Fruit fly (Drosophila melanogaster) whole organism, embryonic: ENCODE results near the gene Gpdh3.

ENCODE experiments used
- BEAF-32 ChIP-seq: fragments of 200-800 bp; sonication (Bioruptor generic); optimal IDR thresholded peaks from 3 replicates; lab custom pipeline; 2017; ENCODE audit warnings: missing biosample characterization, missing genetic modification characterization, mild to moderate bottlenecking, moderate library complexity, missing genetic modification reagents
- CG13123 ChIP-seq: fragments of 200-800 bp; sonication (Bioruptor generic); optimal IDR thresholded peaks from 2 replicates; lab custom pipeline; 2016; ENCODE audit warnings: missing biosample characterization, missing genetic modification characterization
- CG1529 ChIP-seq: fragments of 200-800 bp; sonication (Bioruptor generic); optimal IDR thresholded peaks from 3 replicates; lab custom pipeline; 2018; ENCODE audit warnings: missing biosample characterization, missing genetic modification characterization
- CG1603 ChIP-seq: fragments of 200-800 bp; sonication (Bioruptor generic); optimal IDR thresholded peaks from 2 replicates; lab custom pipeline; 2019; ENCODE audit warnings: missing biosample characterization, mild to moderate bottlenecking, missing genetic modification characterization, moderate library complexity
- CG16779 ChIP-seq: fragments of 200-800 bp; sonication (Bioruptor generic); IDR thresholded peaks from 2 replicates; pipeline ENCODE4 v1.3.6; 2022; ENCODE audit warnings: missing biosample characterization, missing genetic modification characterization
- CG16863 ChIP-seq: fragments of 200-800 bp; sonication (Bioruptor generic); optimal IDR thresholded peaks from 3 replicates; lab custom pipeline; 2016; ENCODE audit warnings: missing biosample characterization, missing genetic modification characterization
- CG2678 ChIP-seq: fragments of 200-800 bp; sonication (Bioruptor generic); optimal IDR thresholded peaks from 3 replicates; lab custom pipeline; 2019; ENCODE audit warnings: missing biosample characterization, mild to moderate bottlenecking, missing genetic modification characterization, moderate library complexity
- CG3163 ChIP-seq: fragments of 200-800 bp; sonication (Bioruptor generic); optimal IDR thresholded peaks from 3 replicates; lab custom pipeline; 2016; ENCODE audit warnings: missing biosample characterization, missing genetic modification characterization
- CG3281 ChIP-seq: fragments of 200-800 bp; sonication (Bioruptor generic); optimal IDR thresholded peaks from 3 replicates; lab custom pipeline; 2017; ENCODE audit warnings: missing biosample characterization, mild to moderate bottlenecking, missing genetic modification characterization
- CG42726 ChIP-seq: fragments of 200-800 bp; sonication (Bioruptor generic); IDR thresholded peaks from 2 replicates; pipeline ENCODE4 v1.3.6; 2022; ENCODE audit warnings: missing biosample characterization, missing genetic modification characterization; ENCODE audit not compliant: partially characterized antibody
- CG6765 ChIP-seq: fragments of 200-800 bp; sonication (Bioruptor generic); optimal IDR thresholded peaks from 3 replicates; lab custom pipeline; 2017; ENCODE audit warnings: missing biosample characterization, mild to moderate bottlenecking, missing genetic modification characterization
- CG7928 ChIP-seq: fragments of 200-800 bp; sonication (Bioruptor generic); optimal IDR thresholded peaks from 2 replicates; lab custom pipeline; 2017; ENCODE audit warnings: missing biosample characterization, mild to moderate bottlenecking, missing genetic modification characterization
- CG7963 ChIP-seq: fragments of 200-800 bp; sonication (Bioruptor generic); IDR thresholded peaks from 3 replicates; pipeline ENCODE4 v1.3.6; 2022; ENCODE audit warnings: missing biosample characterization, missing genetic modification characterization; ENCODE audit not compliant: partially characterized antibody
- CG9215 ChIP-seq: fragments of 200-800 bp; sonication (Bioruptor generic); IDR thresholded peaks from 2 replicates; pipeline ENCODE4 v1.3.6; 2022; ENCODE audit warnings: missing biosample characterization, missing genetic modification characterization
- Dfd ChIP-seq, 2 experiments: fragments of >200 bp; optimal IDR thresholded peaks; 2 replicates each; lab custom pipeline; 2017; ENCODE audit warnings: missing biosample characterization in 2 of 2, missing genetic modification characterization in 2 of 2
- ERR ChIP-seq: fragments of 200-800 bp; sonication (Bioruptor generic); optimal IDR thresholded peaks from 2 replicates; lab custom pipeline; 2016; ENCODE audit warnings: missing biosample characterization, missing genetic modification characterization
- Hr3 ChIP-seq: fragments of 200-800 bp; sonication (Bioruptor generic); optimal IDR thresholded peaks from 3 replicates; lab custom pipeline; 2016; ENCODE audit warnings: missing biosample characterization, missing genetic modification characterization
- MTF-1 ChIP-seq: fragments of 200-800 bp; sonication (Bioruptor generic); optimal IDR thresholded peaks from 2 replicates; lab custom pipeline; 2018; ENCODE audit warnings: missing biosample characterization, mild to moderate bottlenecking, missing genetic modification characterization, borderline replicate concordance
- Meics ChIP-seq: fragments of 200-800 bp; sonication (Bioruptor generic); optimal IDR thresholded peaks from 2 replicates; lab custom pipeline; 2017; ENCODE audit warnings: missing biosample characterization, mild to moderate bottlenecking, missing genetic modification characterization
- NC2β ChIP-seq: fragments of 200-800 bp; sonication (Bioruptor generic); optimal IDR thresholded peaks from 2 replicates; lab custom pipeline; 2016; ENCODE audit warnings: missing biosample characterization, missing genetic modification characterization
- Oaz ChIP-seq: fragments of 200-800 bp; sonication (Bioruptor generic); IDR thresholded peaks from 2 replicates; pipeline ENCODE4 v1.3.6; 2022; ENCODE audit warnings: missing biosample characterization, missing genetic modification characterization
- Ravus ChIP-seq: fragments of 200-800 bp; sonication (Bioruptor generic); IDR thresholded peaks from 2 replicates; pipeline ENCODE4 v1.3.6; 2022; ENCODE audit warnings: missing biosample characterization, missing genetic modification characterization
- Rfx ChIP-seq: fragments of 200-800 bp; sonication (Bioruptor generic); IDR thresholded peaks from 2 replicates; pipeline ENCODE4 v1.3.6; 2022; ENCODE audit warnings: missing biosample characterization, missing genetic modification characterization
- Spps ChIP-seq: fragments of 200-800 bp; sonication (Bioruptor generic); optimal IDR thresholded peaks from 2 replicates; lab custom pipeline; 2018; ENCODE audit warnings: missing biosample characterization, mild to moderate bottlenecking, missing genetic modification characterization
- Sry-δ ChIP-seq: fragments of 200-800 bp; sonication (Bioruptor generic); optimal IDR thresholded peaks from 2 replicates; lab custom pipeline; 2016; ENCODE audit warnings: missing biosample characterization, missing genetic modification characterization
- al ChIP-seq: fragments of 200-800 bp; sonication (Bioruptor generic); IDR thresholded peaks from 2 replicates; pipeline ENCODE4 v1.3.6; 2022; ENCODE audit warnings: missing biosample characterization, missing genetic modification characterization
- bigmax ChIP-seq: fragments of 200-800 bp; sonication (Bioruptor generic); optimal IDR thresholded peaks from 2 replicates; lab custom pipeline; 2018; ENCODE audit warnings: missing biosample characterization, mild to moderate bottlenecking, missing genetic modification characterization
- croc ChIP-seq: fragments of 200-800 bp; sonication (Bioruptor generic); conservative IDR thresholded peaks from 3 replicates; pipeline ENCODE4 v1.3.6; 2022; ENCODE audit warnings: missing biosample characterization, missing genetic modification characterization
- dm ChIP-seq: fragments of 200-800 bp; sonication (Bioruptor generic); optimal IDR thresholded peaks from 3 replicates; lab custom pipeline; 2016; ENCODE audit warnings: missing biosample characterization, missing genetic modification characterization
- fu2 ChIP-seq: fragments of 200-800 bp; sonication (Bioruptor generic); optimal IDR thresholded peaks from 2 replicates; lab custom pipeline; 2016; ENCODE audit warnings: missing biosample characterization, missing genetic modification characterization
- grau ChIP-seq: fragments of 200-800 bp; optimal IDR thresholded peaks from 3 replicates; lab custom pipeline; 2019; ENCODE audit warnings: missing biosample characterization, mild to moderate bottlenecking, missing genetic modification characterization, moderate library complexity
- grn ChIP-seq: fragments of 200-800 bp; sonication (Bioruptor generic); optimal IDR thresholded peaks from 3 replicates; lab custom pipeline; 2017; ENCODE audit warnings: missing biosample characterization, missing genetic modification characterization
- gro ChIP-seq: fragments of 200-800 bp; sonication (Bioruptor generic); optimal IDR thresholded peaks from 2 replicates; lab custom pipeline; 2016; ENCODE audit warnings: missing biosample characterization, missing genetic modification characterization
- knrl ChIP-seq: fragments of 200-800 bp; sonication (Bioruptor generic); IDR thresholded peaks from 3 replicates; pipeline ENCODE4 v1.3.6; 2022; ENCODE audit warnings: missing biosample characterization, missing genetic modification characterization; ENCODE audit not compliant: partially characterized antibody
- nerfin-2 ChIP-seq: fragments of 200-800 bp; sonication (Bioruptor generic); IDR thresholded peaks from 2 replicates; pipeline ENCODE4 v1.3.6; 2022; ENCODE audit warnings: missing biosample characterization, missing genetic modification characterization; ENCODE audit not compliant: partially characterized antibody
- nom ChIP-seq: fragments of 200-800 bp; sonication (Bioruptor generic); optimal IDR thresholded peaks from 2 replicates; lab custom pipeline; 2017; ENCODE audit warnings: missing biosample characterization, missing genetic modification characterization, mild to moderate bottlenecking, moderate library complexity, missing genetic modification reagents
- odd ChIP-seq: fragments of 200-800 bp; sonication (Bioruptor generic); optimal IDR thresholded peaks from 2 replicates; lab custom pipeline; 2017; ENCODE audit warnings: missing biosample characterization, mild to moderate bottlenecking, missing genetic modification characterization
- pfk ChIP-seq: fragments of 200-800 bp; sonication (Bioruptor generic); optimal IDR thresholded peaks from 2 replicates; lab custom pipeline; 2018; ENCODE audit warnings: missing biosample characterization, mild to moderate bottlenecking, missing genetic modification characterization, moderate library complexity
- pum ChIP-seq: fragments of 200-800 bp; sonication (Bioruptor generic); optimal IDR thresholded peaks from 2 replicates; lab custom pipeline; 2016; ENCODE audit warnings: missing biosample characterization, missing genetic modification characterization
- pzg ChIP-seq: fragments of 200-800 bp; sonication (Bioruptor generic); optimal IDR thresholded peaks from 3 replicates; lab custom pipeline; 2018; ENCODE audit warnings: missing biosample characterization, mild to moderate bottlenecking, missing genetic modification characterization, moderate library complexity
- ranshi ChIP-seq: fragments of 200-800 bp; sonication (Bioruptor generic); IDR thresholded peaks from 2 replicates; pipeline ENCODE4 v1.3.6; 2022; ENCODE audit warnings: missing biosample characterization, missing genetic modification characterization
- slou ChIP-seq: fragments of 200-800 bp; sonication (Bioruptor generic); optimal IDR thresholded peaks from 3 replicates; lab custom pipeline; 2016; ENCODE audit warnings: missing biosample characterization, missing genetic modification characterization
- sqz ChIP-seq: fragments of 200-800 bp; sonication (Bioruptor generic); optimal IDR thresholded peaks from 3 replicates; lab custom pipeline; 2018; ENCODE audit warnings: missing biosample characterization, mild to moderate bottlenecking, missing genetic modification characterization
- tll ChIP-seq, 2 experiments: fragments of 200-800 bp in 1 of 2; fragments of >200 bp in 1 of 2; sonication (Bioruptor generic) in 1 of 2; optimal IDR thresholded peaks; 2 replicates each; lab custom pipeline; 2017 to 2019; ENCODE audit warnings: missing biosample characterization in 2 of 2, missing genetic modification characterization in 2 of 2, mild to moderate bottlenecking in 1 of 2, moderate library complexity in 1 of 2
- zen ChIP-seq: fragments of 200-800 bp; sonication (Bioruptor generic); optimal IDR thresholded peaks from 3 replicates; lab custom pipeline; 2018; ENCODE audit warnings: missing biosample characterization, mild to moderate bottlenecking, missing genetic modification characterization, moderate library complexity
- zen2 ChIP-seq: fragments of 200-800 bp; sonication (Bioruptor generic); IDR thresholded peaks from 3 replicates; pipeline ENCODE4 v1.3.6; 2022; ENCODE audit warnings: missing biosample characterization, missing genetic modification characterization; ENCODE audit not compliant: partially characterized antibody
- zfh2 ChIP-seq: fragments of 200-800 bp; sonication (Bioruptor generic); optimal IDR thresholded peaks from 2 replicates; lab custom pipeline; 2016; ENCODE audit warnings: missing biosample characterization, missing genetic modification characterization

Gene Gpdh3

DNA sequence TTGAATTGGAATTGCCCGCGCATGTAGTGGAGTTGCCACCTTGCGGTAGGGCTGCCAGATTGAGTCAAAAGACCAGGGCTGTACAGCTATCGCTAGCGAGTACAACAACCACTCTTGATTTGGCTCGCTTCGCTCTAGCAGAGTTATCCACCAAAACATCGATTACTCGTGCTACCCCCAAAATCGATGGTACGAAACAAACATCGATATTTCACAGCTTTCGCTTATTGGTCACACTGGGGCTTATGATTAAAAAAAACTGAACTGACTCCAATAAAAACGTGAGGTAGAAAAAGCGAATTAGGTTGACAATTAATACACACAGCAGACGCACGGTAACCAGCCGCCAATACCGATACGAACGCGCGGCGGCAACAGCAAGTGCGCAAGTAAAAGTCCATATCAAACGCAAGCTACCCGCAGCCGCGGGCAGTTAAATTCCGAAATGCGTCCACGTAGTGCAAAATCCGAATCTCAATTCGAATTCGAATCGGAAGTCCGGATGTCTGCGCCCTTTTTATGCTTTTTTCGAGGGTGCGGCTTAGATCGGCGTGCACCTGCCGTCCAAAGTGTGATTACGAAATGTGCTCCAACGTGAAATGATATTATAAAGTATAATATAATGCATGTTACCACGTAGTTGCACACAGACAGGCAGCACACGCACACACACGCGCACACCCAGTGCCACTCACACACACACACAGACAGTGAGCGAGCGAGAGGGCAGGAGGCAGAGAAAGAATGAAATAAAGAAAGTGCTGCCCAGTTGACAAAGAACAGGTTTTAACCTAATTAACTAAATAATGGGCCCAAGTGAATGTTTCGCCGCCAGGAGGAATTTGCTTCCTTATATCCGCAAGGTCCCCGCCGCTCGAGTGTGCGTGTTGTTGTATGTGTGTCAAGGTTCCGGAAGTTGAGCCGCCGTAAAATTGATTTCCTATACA lies 25.1 kb upstream of the Gpdh3 start, which contains the start of gene Sar1 (continued):
- TF ChIP-seq CG16779 (GFP tag; lab: Robert Waterston, UW) (no peak), CG9215 (GFP tag; lab: Robert Waterston, UW) (no peak), zen2 (GFP tag; lab: Robert Waterston, UW) (peak; percentile 82), BEAF-32 (GFP tag; lab: Kevin White, UChicago) (peak; percentile 99), sqz (GFP tag; lab: Kevin White, UChicago) (peak; percentile 91), grau (tag; lab: Kevin White, UChicago) (peak; percentile 41), bigmax (GFP tag; lab: Kevin White, UChicago) (no peak), CG42726 (GFP tag; lab: Robert Waterston, UW) (peak; percentile 96), Spps (tag; lab: Kevin White, UChicago) (peak; percentile 47), slou (GFP tag; lab: Kevin White, UChicago) (no peak), CG16863 (GFP tag; lab: Kevin White, UChicago) (no peak), al (GFP tag; lab: Robert Waterston, UW) (0 out of 2 replicates have a peak, but pooled peaks have one; percentile 22), Ravus (no peak), CG1529 (no peak), Hr3 (GFP tag; lab: Kevin White, UChicago) (peak; percentile 12), NC2β (GFP tag; lab: Kevin White, UChicago) (peak; percentile 50), CG3163 (peak; percentile 60), tll (GFP tag; optimal IDR thresholded peaks at IDR 0.05; lab: Kevin White, UChicago) (peak in 1 of 2 experiments; percentile 53), pzg (GFP tag; lab: Kevin White, UChicago) (peak; percentile 100), Meics (GFP tag; lab: Kevin White, UChicago) (no peak), nerfin-2 (GFP tag; lab: Robert Waterston, UW) (peak; percentile 59; the same call in 1 of the 2 replicates), zen (tag; lab: Kevin White, UChicago) (peak; percentile 74), grn (GFP tag; lab: Kevin White, UChicago) (peak; percentile 6), croc (GFP tag; lab: Robert Waterston, UW) (no peak), zfh2 (GFP tag; lab: Kevin White, UChicago) (peak; percentile 42), gro (GFP tag; lab: Kevin White, UChicago) (peak; percentile 81), ranshi (GFP tag; lab: Robert Waterston, UW) (0 out of 2 replicates have a peak, but pooled peaks have one; percentile 6), CG3281 (GFP tag; lab: Kevin White, UChicago) (peak; percentile 12), Oaz (GFP tag; lab: Robert Waterston, UW) (no peak), CG2678 (no peak), Dfd (GFP tag; optimal IDR thresholded peaks at IDR 0.05; lab: Kevin White, UChicago) (peak in 1 of 2 experiments; percentile 16), odd (GFP tag; lab: Kevin White, UChicago) (peak; percentile 35), Rfx (peak; percentile 61), knrl (GFP tag; lab: Robert Waterston, UW) (peak; percentile 95), nom (GFP tag; lab: Kevin White, UChicago) (peak; percentile 37), dm (GFP tag; lab: Kevin White, UChicago) (peak; percentile 59), pum (GFP tag; lab: Kevin White, UChicago) (no peak), CG1603 (peak; percentile 92), CG7963 (GFP tag; lab: Robert Waterston, UW) (peak; percentile 78), Sry-δ (GFP tag; lab: Kevin White, UChicago) (peak; percentile 92), CG13123 (GFP tag; lab: Kevin White, UChicago) (no peak), ERR (GFP tag; lab: Kevin White, UChicago) (peak; percentile 46), CG7928 (GFP tag; lab: Kevin White, UChicago) (peak; percentile 97), fu2 (GFP tag; lab: Kevin White, UChicago) (peak; percentile 51), pfk (GFP tag; lab: Kevin White, UChicago) (no peak), MTF-1 (GFP tag; lab: Kevin White, UChicago) (no peak), CG6765 (GFP tag; lab: Kevin White, UChicago) (no peak)
